Fruit fly (Drosophila melanogaster): ENCODE data around the gene CG15545.
A peak's percentile ranks its signal among the peaks of the same experiment; 100 is the strongest.

CG15545 gene

DNA sequence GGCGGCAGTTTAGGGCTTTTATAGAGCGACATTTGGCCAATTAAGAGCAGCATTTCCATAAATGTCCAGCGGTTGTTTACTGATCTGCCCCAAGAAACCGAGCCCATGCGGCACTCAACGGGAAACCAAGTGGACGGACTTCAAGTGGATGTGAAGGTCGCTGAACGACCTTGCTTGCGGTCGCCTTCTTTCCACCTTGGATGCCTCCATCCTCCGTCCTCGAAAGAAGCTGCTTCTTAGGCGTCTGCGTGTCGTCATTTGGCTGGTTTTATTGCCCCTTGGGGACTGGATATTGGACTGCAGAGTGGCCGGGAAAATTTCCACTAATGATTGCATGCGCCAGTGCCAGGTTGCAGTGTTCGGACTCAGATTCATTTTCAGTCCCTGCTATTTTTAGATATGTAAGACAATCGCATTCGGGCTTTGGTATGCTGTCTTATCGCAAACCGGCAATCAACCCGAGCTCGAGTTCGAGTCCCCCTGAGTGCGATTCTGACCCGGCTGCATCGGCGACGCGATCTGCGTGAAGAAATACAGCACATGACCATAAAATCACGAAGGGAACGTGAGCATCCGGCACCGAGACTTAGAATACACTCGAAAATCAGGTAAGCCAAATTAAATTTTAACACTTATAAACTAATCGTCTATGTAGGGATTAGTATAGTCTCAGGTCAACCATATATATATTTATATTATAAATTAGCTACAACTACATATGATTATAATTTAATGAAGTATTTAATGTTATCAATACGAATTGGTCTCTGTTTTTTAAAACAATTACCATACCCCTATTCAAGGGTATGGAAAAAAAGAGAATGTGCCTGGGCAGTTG, 29.3 kb downstream of the CG15545 start:
- TF ChIP-seq sens (GFP tag) (peak; percentile 42), lmd (GFP tag; IDR thresholded peaks at IDR 0.05) (no peak), Ets65A (GFP tag) (peak; percentile 93), nom (GFP tag; optimal IDR thresholded peaks at IDR 0.05) (peak; percentile 41), D19A (tag; optimal IDR thresholded peaks at IDR 0.05) (peak; percentile 43), sna (GFP tag; IDR thresholded peaks at IDR 0.05; ENCODE audit: partially characterized antibody) (no peak)

DNA sequence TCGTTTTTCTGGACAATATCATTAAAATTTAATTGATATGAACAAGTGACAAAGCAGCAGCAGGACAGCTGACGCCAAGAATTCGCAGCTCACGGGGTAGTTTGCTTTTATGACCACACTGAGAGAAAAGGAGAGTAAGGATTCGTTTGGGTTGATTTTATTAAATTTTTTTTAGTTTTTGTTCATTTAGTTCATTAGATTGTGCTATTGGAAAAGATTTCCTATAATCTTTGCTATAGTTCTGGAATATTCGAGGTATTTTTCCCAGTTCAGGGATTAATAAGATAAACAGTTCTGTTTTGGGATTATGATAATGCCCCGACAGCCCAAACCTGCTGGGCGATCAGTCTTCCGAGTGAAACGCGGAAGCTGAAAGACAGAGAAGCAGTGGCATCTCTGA, 30.0 kb downstream of the CG15545 start:
- peak; percentile 57 for TF ChIP-seq nom (GFP tag; optimal IDR thresholded peaks at IDR 0.05)
- TF ChIP-seq CG6175 (GFP tag; IDR thresholded peaks at IDR 0.05) = no peak
- peak in 1 of 2 experiments; percentile 47 for TF ChIP-seq bsh (GFP tag; optimal IDR thresholded peaks at IDR 0.05)

- no peak for TF ChIP-seq CG12219 (GFP tag; optimal IDR thresholded peaks at IDR 0.05)
- no peak for TF ChIP-seq CG2202 (tag; optimal IDR thresholded peaks at IDR 0.05)
- no peak for TF ChIP-seq inv (GFP tag; IDR thresholded peaks at IDR 0.05; ENCODE audit: partially characterized antibody)
- no peak for TF ChIP-seq CG6272 (GFP tag; IDR thresholded peaks at IDR 0.05)
- no peak for TF ChIP-seq Usf (GFP tag; optimal IDR thresholded peaks at IDR 0.05)
- TF ChIP-seq CG6254 (GFP tag; optimal IDR thresholded peaks at IDR 0.05) = no peak
- no peak for TF ChIP-seq Ets65A (GFP tag)
- TF ChIP-seq trem (tag; optimal IDR thresholded peaks at IDR 0.05) = no peak
- no peak for TF ChIP-seq CG2199 (GFP tag; IDR thresholded peaks at IDR 0.05)
- TF ChIP-seq CG8281 (tag; optimal IDR thresholded peaks at IDR 0.05) = no peak
- no peak for TF ChIP-seq CG8924 (tag; optimal IDR thresholded peaks at IDR 0.05)
- TF ChIP-seq CG15514 (GFP tag; optimal IDR thresholded peaks at IDR 0.05) = no peak
Observed at dm6 chr3R:30840741-30841140, 31.4 kb downstream of the CG15545 start.

DNA sequence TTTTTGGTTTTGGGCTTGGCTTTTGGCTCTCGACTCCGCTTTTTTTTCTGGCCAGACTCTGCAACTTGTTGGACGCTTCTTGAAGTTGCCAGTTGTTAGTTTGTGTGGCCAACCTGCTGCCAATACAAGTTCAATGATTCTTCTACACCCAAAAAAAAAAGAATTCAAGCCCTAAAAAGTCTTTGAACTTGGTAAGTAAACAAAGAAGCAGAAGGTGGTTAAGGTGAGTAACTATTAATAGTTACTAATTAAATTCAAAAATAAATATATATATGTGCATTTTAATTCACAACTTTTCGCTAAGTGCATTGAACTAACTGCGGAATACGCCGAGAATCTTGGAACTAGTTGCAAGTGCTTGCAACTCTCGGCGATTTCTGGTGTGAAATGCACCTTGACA, 39.1 kb downstream of the CG15545 start:
- no peak for TF ChIP-seq Ssrp (tag; optimal IDR thresholded peaks at IDR 0.05)
- no peak for TF ChIP-seq nau (GFP tag; optimal IDR thresholded peaks at IDR 0.05)
- TF ChIP-seq ranshi (GFP tag; IDR thresholded peaks at IDR 0.05) = 0 out of 2 replicates have a peak, but pooled peaks have one; percentile 10
- TF ChIP-seq sens (GFP tag) = peak; percentile 38
- TF ChIP-seq CG9727 (GFP tag; optimal IDR thresholded peaks at IDR 0.05) = no peak
- TF ChIP-seq gsb-n (tag; optimal IDR thresholded peaks at IDR 0.05) = no peak
- TF ChIP-seq Drgx (GFP tag; IDR thresholded peaks at IDR 0.05) = peak; percentile 66
- TF ChIP-seq ash1 (GFP tag; optimal IDR thresholded peaks at IDR 0.05) = no peak
- TF ChIP-seq bsh (GFP tag; optimal IDR thresholded peaks at IDR 0.05) = peak in 1 of 2 experiments; percentile 42
- TF ChIP-seq CG5180 (GFP tag; optimal IDR thresholded peaks at IDR 0.05) = peak; percentile 58
- TF ChIP-seq ATbp (GFP tag; optimal IDR thresholded peaks at IDR 0.05) = no peak

dm6 chr3R:30832130-30832529, 40.0 kb downstream of the CG15545 start:
- TF ChIP-seq chn (GFP tag; optimal IDR thresholded peaks at IDR 0.05) (no peak), crc (GFP tag; optimal IDR thresholded peaks at IDR 0.05) (no peak), Ets65A (GFP tag) (peak; percentile 92), CG7987 (GFP tag; optimal IDR thresholded peaks at IDR 0.05) (no peak)
